Fruit fly (Drosophila melanogaster) whole organism, embryonic: ENCODE measurements around the gene Rpp14b.
A peak's percentile ranks its signal among the peaks of the same experiment; 100 is the strongest.

ENCODE experiments used
- BtbVII ChIP-seq: fragments of 200-800 bp; sonication (Bioruptor generic); optimal IDR thresholded peaks from 3 replicates; lab custom pipeline; 2017; ENCODE audit warnings: missing biosample characterization, mild to moderate bottlenecking, missing genetic modification characterization
- C15 ChIP-seq: fragments of 200-800 bp; sonication (Bioruptor generic); IDR thresholded peaks from 3 replicates; pipeline ENCODE4 v1.3.6; 2022; ENCODE audit warnings: missing biosample characterization, missing genetic modification characterization
- CG1024 ChIP-seq: fragments of 200-800 bp; sonication (Bioruptor generic); IDR thresholded peaks from 2 replicates; pipeline ENCODE4 v1.3.6; 2022; ENCODE audit warnings: missing biosample characterization, missing genetic modification characterization
- CG10321 ChIP-seq: fragments of 200-800 bp; sonication (Bioruptor generic); IDR thresholded peaks from 2 replicates; pipeline ENCODE4 v1.3.6; 2022; ENCODE audit warnings: missing biosample characterization, missing genetic modification characterization
- CG12391 ChIP-seq: fragments of 200-800 bp; sonication (Bioruptor generic); optimal IDR thresholded peaks from 3 replicates; lab custom pipeline; 2018; ENCODE audit warnings: missing biosample characterization, mild to moderate bottlenecking, missing genetic modification characterization, moderate library complexity
- CG12942 ChIP-seq: fragments of 200-800 bp; sonication (Bioruptor generic); optimal IDR thresholded peaks from 3 replicates; lab custom pipeline; 2016; ENCODE audit warnings: missing biosample characterization, missing genetic modification characterization
- CG13775 ChIP-seq: fragments of 200-800 bp; sonication (Bioruptor generic); optimal IDR thresholded peaks from 3 replicates; lab custom pipeline; 2017; ENCODE audit warnings: missing biosample characterization, mild to moderate bottlenecking, missing genetic modification characterization
- CG15269 ChIP-seq: fragments of 200-800 bp; sonication (Bioruptor generic); optimal IDR thresholded peaks from 2 replicates; lab custom pipeline; 2018; ENCODE audit warnings: missing biosample characterization, mild to moderate bottlenecking, missing genetic modification characterization, moderate library complexity
- CG15479 ChIP-seq: fragments of 200-800 bp; sonication (Bioruptor generic); optimal IDR thresholded peaks from 3 replicates; lab custom pipeline; 2019; ENCODE audit warnings: missing biosample characterization, mild to moderate bottlenecking, missing genetic modification characterization, moderate library complexity
- CG1602 ChIP-seq: fragments of 200-800 bp; sonication (Bioruptor generic); optimal IDR thresholded peaks from 3 replicates; lab custom pipeline; 2016; ENCODE audit warnings: missing biosample characterization, missing genetic modification characterization
- CG1647 ChIP-seq: fragments of 200-800 bp; sonication (Bioruptor generic); optimal IDR thresholded peaks from 3 replicates; lab custom pipeline; 2016; ENCODE audit warnings: missing biosample characterization, missing genetic modification characterization
- CG2199 ChIP-seq: fragments of 200-800 bp; sonication (Bioruptor generic); IDR thresholded peaks from 3 replicates; pipeline ENCODE4 v1.3.6; 2022; ENCODE audit warnings: missing biosample characterization, missing genetic modification characterization
- CG30431 ChIP-seq: fragments of 200-800 bp; sonication (Bioruptor generic); optimal IDR thresholded peaks from 2 replicates; lab custom pipeline; 2017; ENCODE audit warnings: missing biosample characterization, missing genetic modification characterization
- CG33557 ChIP-seq: fragments of 200-800 bp; sonication (Bioruptor generic); optimal IDR thresholded peaks from 2 replicates; lab custom pipeline; 2019; ENCODE audit warnings: missing biosample characterization, mild to moderate bottlenecking, missing genetic modification characterization, moderate library complexity
- CG3847 ChIP-seq: fragments of 200-800 bp; sonication (Bioruptor generic); IDR thresholded peaks from 2 replicates; pipeline ENCODE4 v1.3.6; 2022; ENCODE audit warnings: missing biosample characterization, missing genetic modification characterization
- CG4707 ChIP-seq: fragments of 200-800 bp; sonication (Bioruptor generic); optimal IDR thresholded peaks from 2 replicates; lab custom pipeline; 2018; ENCODE audit warnings: missing biosample characterization, mild to moderate bottlenecking, missing genetic modification characterization, moderate library complexity
- CG5953 ChIP-seq: fragments of 200-800 bp; sonication (Bioruptor generic); IDR thresholded peaks from 2 replicates; pipeline ENCODE4 v1.3.6; 2022; ENCODE audit warnings: missing biosample characterization, missing genetic modification characterization
- CG6654 ChIP-seq: fragments of 200-800 bp; sonication (Bioruptor generic); optimal IDR thresholded peaks from 2 replicates; lab custom pipeline; 2017; ENCODE audit warnings: missing biosample characterization, mild to moderate bottlenecking, missing genetic modification characterization
- Dip3 ChIP-seq: fragments of 200-800 bp; sonication (Bioruptor generic); optimal IDR thresholded peaks from 3 replicates; lab custom pipeline; 2016; ENCODE audit warnings: missing biosample characterization, missing genetic modification characterization
- GATAe ChIP-seq: fragments of 200-800 bp; sonication (Bioruptor generic); conservative IDR thresholded peaks from 2 replicates; pipeline ENCODE4 v1.3.6; 2022; ENCODE audit warnings: missing biosample characterization, missing genetic modification characterization
- Gsc ChIP-seq: fragments of 200-800 bp; sonication (Bioruptor generic); IDR thresholded peaks from 2 replicates; pipeline ENCODE4 v1.3.6; 2022; ENCODE audit warnings: missing biosample characterization, missing genetic modification characterization
- Hr51 ChIP-seq, 2 experiments: fragments of 200-800 bp; sonication (Bioruptor generic); optimal IDR thresholded peaks; 2 replicates in 1 of 2; 3 replicates in 1 of 2; lab custom pipeline; 2016 to 2018; ENCODE audit warnings: missing biosample characterization in 2 of 2, missing genetic modification characterization in 2 of 2, mild to moderate bottlenecking in 1 of 2, moderate library complexity in 1 of 2
- MBD-R2 ChIP-seq: fragments of 200-800 bp; sonication (Bioruptor generic); IDR thresholded peaks from 2 replicates; pipeline ENCODE4 v1.3.6; 2022; ENCODE audit warnings: missing biosample characterization, missing genetic modification characterization
- MTF-1 ChIP-seq: fragments of 200-800 bp; sonication (Bioruptor generic); optimal IDR thresholded peaks from 2 replicates; lab custom pipeline; 2018; ENCODE audit warnings: missing biosample characterization, mild to moderate bottlenecking, missing genetic modification characterization, borderline replicate concordance
- NFAT ChIP-seq: fragments of 200-800 bp; sonication (Bioruptor generic); IDR thresholded peaks from 2 replicates; pipeline ENCODE4 v1.3.6; 2022; ENCODE audit warnings: missing biosample characterization, missing genetic modification characterization
- Neu2 ChIP-seq: fragments of 200-800 bp; sonication (Bioruptor generic); optimal IDR thresholded peaks from 3 replicates; lab custom pipeline; 2016; ENCODE audit warnings: missing biosample characterization, missing genetic modification characterization, borderline replicate concordance
- Optix ChIP-seq: fragments of 200-800 bp; sonication (Bioruptor generic); IDR thresholded peaks from 3 replicates; pipeline ENCODE4 v1.3.6; 2022; ENCODE audit warnings: missing biosample characterization, missing genetic modification characterization
- Spps ChIP-seq: fragments of 200-800 bp; sonication (Bioruptor generic); optimal IDR thresholded peaks from 2 replicates; lab custom pipeline; 2018; ENCODE audit warnings: missing biosample characterization, mild to moderate bottlenecking, missing genetic modification characterization
- Sry-β ChIP-seq: fragments of 200-800 bp; sonication (Bioruptor generic); optimal IDR thresholded peaks from 2 replicates; lab custom pipeline; 2018; ENCODE audit warnings: missing biosample characterization, mild to moderate bottlenecking, missing genetic modification characterization, moderate library complexity
- Tbp ChIP-seq: fragments of >200 bp; optimal IDR thresholded peaks from 2 replicates; lab custom pipeline; 2018; ENCODE audit warnings: missing biosample characterization, missing genetic modification characterization
- amos ChIP-seq: fragments of 200-800 bp; sonication (Bioruptor generic); IDR thresholded peaks from 2 replicates; pipeline ENCODE4 v1.3.6; 2022; ENCODE audit warnings: missing biosample characterization, missing genetic modification characterization; ENCODE audit not compliant: partially characterized antibody
- bsh ChIP-seq, 2 experiments: fragments of 200-800 bp; sonication (Bioruptor generic); optimal IDR thresholded peaks; 2 replicates each; lab custom pipeline; 2017 to 2018; ENCODE audit warnings: mild to moderate bottlenecking in 2 of 2, missing biosample characterization in 2 of 2, missing genetic modification characterization in 2 of 2, moderate library complexity in 1 of 2
- btn ChIP-seq: fragments of 200-800 bp; sonication (Bioruptor generic); optimal IDR thresholded peaks from 2 replicates; lab custom pipeline; 2016; ENCODE audit warnings: missing biosample characterization, missing genetic modification characterization
- cas ChIP-seq: fragments of 200-800 bp; sonication (Bioruptor generic); IDR thresholded peaks from 2 replicates; pipeline ENCODE4 v1.3.6; 2022; ENCODE audit warnings: missing biosample characterization, missing genetic modification characterization
- dati ChIP-seq: fragments of 200-800 bp; sonication (Bioruptor generic); IDR thresholded peaks from 2 replicates; pipeline ENCODE4 v1.3.6; 2022; ENCODE audit warnings: missing biosample characterization, missing genetic modification characterization
- ewg ChIP-seq: fragments of 200-800 bp; sonication (Bioruptor generic); optimal IDR thresholded peaks from 3 replicates; lab custom pipeline; 2017; ENCODE audit warnings: mild to moderate bottlenecking, missing biosample characterization, missing genetic modification reagents, missing genetic modification characterization
- fd3F ChIP-seq: fragments of 200-800 bp; sonication (Bioruptor generic); optimal IDR thresholded peaks from 2 replicates; lab custom pipeline; 2018; ENCODE audit warnings: missing biosample characterization, mild to moderate bottlenecking, missing genetic modification characterization, moderate library complexity
- her ChIP-seq: fragments of 200-800 bp; sonication (Bioruptor generic); optimal IDR thresholded peaks from 2 replicates; lab custom pipeline; 2016; ENCODE audit warnings: missing biosample characterization, missing genetic modification characterization
- ken ChIP-seq: fragments of 200-800 bp; sonication (Bioruptor generic); IDR thresholded peaks from 3 replicates; pipeline ENCODE4 v1.3.6; 2022; ENCODE audit warnings: missing biosample characterization, missing genetic modification characterization
- kni ChIP-seq: fragments of 200-800 bp; sonication (Bioruptor generic); optimal IDR thresholded peaks from 3 replicates; lab custom pipeline; 2017; ENCODE audit warnings: mild to moderate bottlenecking, missing biosample characterization, missing genetic modification reagents, missing genetic modification characterization
- knrl ChIP-seq: fragments of 200-800 bp; sonication (Bioruptor generic); IDR thresholded peaks from 3 replicates; pipeline ENCODE4 v1.3.6; 2022; ENCODE audit warnings: missing biosample characterization, missing genetic modification characterization; ENCODE audit not compliant: partially characterized antibody
- lilli ChIP-seq: fragments of 200-800 bp; sonication (Bioruptor generic); optimal IDR thresholded peaks from 3 replicates; lab custom pipeline; 2016; ENCODE audit warnings: missing biosample characterization, missing genetic modification characterization
- luna ChIP-seq: fragments of 200-800 bp; sonication (Bioruptor generic); optimal IDR thresholded peaks from 2 replicates; lab custom pipeline; 2016; ENCODE audit warnings: missing biosample characterization, missing genetic modification characterization
- mam ChIP-seq: fragments of 200-800 bp; sonication (Bioruptor generic); optimal IDR thresholded peaks from 3 replicates; lab custom pipeline; 2016; ENCODE audit warnings: missing biosample characterization, missing genetic modification characterization
- nau ChIP-seq: fragments of 200-800 bp; sonication (Bioruptor generic); optimal IDR thresholded peaks from 3 replicates; lab custom pipeline; 2017; ENCODE audit warnings: missing biosample characterization, mild to moderate bottlenecking, missing genetic modification characterization, missing genetic modification reagents
- nmo ChIP-seq: fragments of 200-800 bp; sonication (Bioruptor generic); optimal IDR thresholded peaks from 2 replicates; lab custom pipeline; 2018; ENCODE audit warnings: missing biosample characterization, mild to moderate bottlenecking, missing genetic modification characterization, moderate library complexity
- nom ChIP-seq: fragments of 200-800 bp; sonication (Bioruptor generic); optimal IDR thresholded peaks from 2 replicates; lab custom pipeline; 2017; ENCODE audit warnings: missing biosample characterization, missing genetic modification characterization, mild to moderate bottlenecking, moderate library complexity, missing genetic modification reagents
- sc ChIP-seq, 3 experiments: fragments of >200 bp in 2 of 3; fragments of 200-800 bp in 1 of 3; sonication (Bioruptor generic) in 1 of 3; optimal IDR thresholded peaks; 2 replicates in 2 of 3; 3 replicates in 1 of 3; lab custom pipeline; 2017; ENCODE audit warnings: mild to moderate bottlenecking in 1 of 3, missing biosample characterization in 1 of 3, missing genetic modification characterization in 1 of 3, missing genetic modification reagents in 1 of 3
- scrt ChIP-seq: fragments of 200-800 bp; sonication (Bioruptor generic); optimal IDR thresholded peaks from 2 replicates; lab custom pipeline; 2018; ENCODE audit warnings: missing biosample characterization, mild to moderate bottlenecking, missing genetic modification characterization, moderate library complexity
- twi ChIP-seq: fragments of 200-800 bp; optimal IDR thresholded peaks from 2 replicates; lab custom pipeline; 2019; ENCODE audit warnings: missing biosample characterization, mild to moderate bottlenecking, missing genetic modification characterization, moderate library complexity

The Rpp14b gene

DNA sequence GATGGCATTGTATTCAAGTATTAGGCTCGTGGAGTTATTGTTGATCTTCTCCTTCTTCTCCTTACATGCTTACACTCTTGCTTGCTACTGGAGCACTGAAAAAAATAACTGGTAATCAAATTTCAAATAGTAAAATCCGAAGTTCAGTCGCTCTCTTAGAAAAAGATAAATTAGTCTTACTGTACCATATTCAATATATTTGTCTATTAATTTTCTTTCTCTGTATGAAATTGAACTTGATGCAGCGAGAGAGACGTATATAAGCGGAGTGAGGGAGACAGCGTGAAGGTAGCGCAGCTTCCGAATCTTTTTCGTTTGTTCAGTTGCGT is 5.4 kb downstream of the Rpp14b start (continued):
- TF ChIP-seq CG10321 (GFP tag; lab: Robert Waterston, UW) (peak; percentile 58; the same call in 1 of the 2 replicates), bsh (GFP tag; optimal IDR thresholded peaks at IDR 0.05; lab: Kevin White, UChicago) (peak; percentile 34 to 85), fd3F (peak; percentile 52), MBD-R2 (peak; percentile 74), sc (optimal IDR thresholded peaks at IDR 0.05; lab: Kevin White, UChicago) (no peak), sc (GFP tag; optimal IDR thresholded peaks at IDR 0.05; lab: Kevin White, UChicago) (peak; percentile 53), CG2199 (peak; percentile 95), Optix (GFP tag; lab: Robert Waterston, UW) (peak; percentile 85), dati (GFP tag; lab: Robert Waterston, UW) (peak; percentile 83), CG1602 (GFP tag; lab: Kevin White, UChicago) (peak; percentile 68), nom (GFP tag; lab: Kevin White, UChicago) (peak; percentile 78), kni (peak; percentile 49), CG5953 (GFP tag; lab: Robert Waterston, UW) (peak; percentile 96), GATAe (GFP tag; lab: Robert Waterston, UW) (no peak), Dip3 (GFP tag; lab: Kevin White, UChicago) (peak; percentile 62), Spps (tag; lab: Kevin White, UChicago) (peak; percentile 82), Gsc (peak; percentile 67), CG30431 (GFP tag; lab: Kevin White, UChicago) (peak; percentile 42), her (GFP tag; lab: Kevin White, UChicago) (peak; percentile 78), Neu2 (no peak), CG15269 (tag; lab: Kevin White, UChicago) (peak; percentile 78), C15 (GFP tag; lab: Robert Waterston, UW) (peak; percentile 60; the same call in 2 of the 3 replicates), CG4707 (GFP tag; lab: Kevin White, UChicago) (peak; percentile 57), knrl (GFP tag; lab: Robert Waterston, UW) (no peak), CG15479 (GFP tag; lab: Kevin White, UChicago) (no peak), mam (GFP tag; lab: Kevin White, UChicago) (peak; percentile 87), CG3847 (GFP tag; lab: Robert Waterston, UW) (peak; percentile 59), CG12942 (GFP tag; lab: Kevin White, UChicago) (peak; percentile 44), twi (no peak), Sry-β (GFP tag; lab: Kevin White, UChicago) (peak; percentile 59), CG13775 (peak; percentile 33), ken (GFP tag; lab: Robert Waterston, UW) (peak; percentile 93), MTF-1 (GFP tag; lab: Kevin White, UChicago) (peak; percentile 77), CG12391 (peak; percentile 80), amos (GFP tag; lab: Robert Waterston, UW) (no peak), Hr51 (GFP tag; optimal IDR thresholded peaks at IDR 0.05; lab: Kevin White, UChicago) (peak; percentile 26 to 83), CG1024 (GFP tag; lab: Robert Waterston, UW) (peak; percentile 93), NFAT (GFP tag; lab: Robert Waterston, UW) (peak; percentile 74), nau (GFP tag; lab: Kevin White, UChicago) (peak; percentile 91), CG1647 (GFP tag; lab: Kevin White, UChicago) (peak; percentile 78), btn (GFP tag; lab: Kevin White, UChicago) (peak; percentile 77), nmo (GFP tag; lab: Kevin White, UChicago) (peak; percentile 94), CG33557 (GFP tag; lab: Kevin White, UChicago) (no peak), lilli (GFP tag; lab: Kevin White, UChicago) (peak; percentile 45), luna (GFP tag; lab: Kevin White, UChicago) (peak; percentile 20), ewg (peak; percentile 64), CG6654 (peak; percentile 68), cas (peak; percentile 52; the same call in 1 of the 2 replicates), BtbVII (peak; percentile 76), Tbp (GFP tag; lab: Kevin White, UChicago) (no peak), scrt (GFP tag; lab: Kevin White, UChicago) (peak; percentile 82)
